Fruit fly (Drosophila melanogaster) whole organism, embryonic: ENCODE measurements around the gene tank.

ENCODE experiments used
- ATbp ChIP-seq: fragments of 200-800 bp; sonication (Bioruptor generic); optimal IDR thresholded peaks from 2 replicates; lab custom pipeline; 2017; ENCODE audit warnings: missing biosample characterization, mild to moderate bottlenecking, missing genetic modification characterization, missing genetic modification reagents
- Asciz ChIP-seq: fragments of 200-800 bp; sonication (Bioruptor generic); optimal IDR thresholded peaks from 2 replicates; lab custom pipeline; 2017; ENCODE audit warnings: missing biosample characterization, mild to moderate bottlenecking, missing genetic modification characterization, missing genetic modification reagents
- Blimp-1 ChIP-seq: fragments of 200-800 bp; sonication (Bioruptor generic); optimal IDR thresholded peaks from 3 replicates; lab custom pipeline; 2018; ENCODE audit warnings: missing biosample characterization, missing genetic modification characterization, mild to moderate bottlenecking, moderate library complexity, missing genetic modification reagents
- CG12391 ChIP-seq: fragments of 200-800 bp; sonication (Bioruptor generic); optimal IDR thresholded peaks from 3 replicates; lab custom pipeline; 2018; ENCODE audit warnings: missing biosample characterization, mild to moderate bottlenecking, missing genetic modification characterization, moderate library complexity
- CG12659 ChIP-seq: fragments of 200-800 bp; sonication (Bioruptor generic); optimal IDR thresholded peaks from 3 replicates; lab custom pipeline; 2017; ENCODE audit warnings: mild to moderate bottlenecking, missing biosample characterization, missing genetic modification reagents, missing genetic modification characterization
- CG13894 ChIP-seq: fragments of 200-800 bp; sonication (Bioruptor generic); optimal IDR thresholded peaks from 3 replicates; lab custom pipeline; 2018; ENCODE audit warnings: missing biosample characterization, mild to moderate bottlenecking, missing genetic modification characterization, moderate library complexity
- CG14710 ChIP-seq: fragments of 200-800 bp; sonication (Bioruptor generic); optimal IDR thresholded peaks from 3 replicates; lab custom pipeline; 2019; ENCODE audit warnings: missing biosample characterization, mild to moderate bottlenecking, missing genetic modification characterization, moderate library complexity
- CG15514 ChIP-seq: fragments of 200-800 bp; sonication (Bioruptor generic); optimal IDR thresholded peaks from 3 replicates; lab custom pipeline; 2017; ENCODE audit warnings: missing biosample characterization, missing genetic modification characterization, mild to moderate bottlenecking, moderate library complexity, missing genetic modification reagents
- CG18262 ChIP-seq: fragments of 200-800 bp; optimal IDR thresholded peaks from 3 replicates; lab custom pipeline; 2019; ENCODE audit warnings: missing biosample characterization, mild to moderate bottlenecking, missing genetic modification characterization, moderate library complexity
- CG2712 ChIP-seq: fragments of 200-800 bp; optimal IDR thresholded peaks from 3 replicates; lab custom pipeline; 2019; ENCODE audit warnings: missing biosample characterization, mild to moderate bottlenecking, missing genetic modification characterization, moderate library complexity
- CG31441 ChIP-seq: fragments of 200-800 bp; sonication (Bioruptor generic); IDR thresholded peaks from 2 replicates; pipeline ENCODE4 v1.3.6; 2022; ENCODE audit warnings: missing biosample characterization, missing genetic modification characterization
- CG3407 ChIP-seq: fragments of 200-800 bp; sonication (Bioruptor generic); optimal IDR thresholded peaks from 2 replicates; lab custom pipeline; 2018; ENCODE audit warnings: missing biosample characterization, mild to moderate bottlenecking, missing genetic modification characterization
- CG34422 ChIP-seq: fragments of 200-800 bp; sonication (Bioruptor generic); IDR thresholded peaks from 3 replicates; pipeline ENCODE4 v1.3.6; 2022; ENCODE audit warnings: missing biosample characterization, missing genetic modification characterization
- CG4707 ChIP-seq: fragments of 200-800 bp; sonication (Bioruptor generic); optimal IDR thresholded peaks from 2 replicates; lab custom pipeline; 2018; ENCODE audit warnings: missing biosample characterization, mild to moderate bottlenecking, missing genetic modification characterization, moderate library complexity
- CG6254 ChIP-seq: fragments of 200-800 bp; sonication (Bioruptor generic); optimal IDR thresholded peaks from 3 replicates; lab custom pipeline; 2017; ENCODE audit warnings: mild to moderate bottlenecking, missing biosample characterization, missing genetic modification reagents, missing genetic modification characterization
- CG6854 ChIP-seq: fragments of 200-800 bp; sonication (Bioruptor generic); optimal IDR thresholded peaks from 3 replicates; lab custom pipeline; 2017; ENCODE audit warnings: missing biosample characterization, mild to moderate bottlenecking, missing genetic modification characterization
- CG7372 ChIP-seq: fragments of 200-800 bp; sonication (Bioruptor generic); IDR thresholded peaks from 2 replicates; pipeline ENCODE4 v1.3.6; 2022; ENCODE audit warnings: missing biosample characterization, missing genetic modification characterization
- CG7556 ChIP-seq: fragments of 200-800 bp; sonication (Bioruptor generic); optimal IDR thresholded peaks from 2 replicates; lab custom pipeline; 2017; ENCODE audit warnings: missing biosample characterization, mild to moderate bottlenecking, missing genetic modification characterization
- CTCF ChIP-seq: fragments of 200-800 bp; sonication (Bioruptor generic); optimal IDR thresholded peaks from 2 replicates; lab custom pipeline; 2017; ENCODE audit warnings: missing biosample characterization, mild to moderate bottlenecking, missing genetic modification characterization, moderate library complexity
- Chrac-16 ChIP-seq: fragments of 200-800 bp; sonication (Bioruptor generic); optimal IDR thresholded peaks from 3 replicates; lab custom pipeline; 2016; ENCODE audit warnings: missing biosample characterization, missing genetic modification characterization
- Dbx ChIP-seq: fragments of 200-800 bp; sonication (Bioruptor generic); IDR thresholded peaks from 3 replicates; pipeline ENCODE4 v1.3.6; 2022; ENCODE audit warnings: missing biosample characterization, missing genetic modification characterization
- Deaf1 ChIP-seq: fragments of 200-800 bp; optimal IDR thresholded peaks from 3 replicates; lab custom pipeline; 2019; ENCODE audit warnings: missing biosample characterization, mild to moderate bottlenecking, missing genetic modification characterization, moderate library complexity
- Dfd ChIP-seq, 2 experiments: fragments of >200 bp; optimal IDR thresholded peaks; 2 replicates each; lab custom pipeline; 2017; ENCODE audit warnings: missing biosample characterization in 2 of 2, missing genetic modification characterization in 2 of 2
- Drgx ChIP-seq: fragments of 200-800 bp; sonication (Bioruptor generic); IDR thresholded peaks from 2 replicates; pipeline ENCODE4 v1.3.6; 2022; ENCODE audit warnings: missing biosample characterization, missing genetic modification characterization
- E2f2 ChIP-seq: fragments of 200-800 bp; sonication (Bioruptor generic); IDR thresholded peaks from 2 replicates; pipeline ENCODE4 v1.3.6; 2022; ENCODE audit warnings: missing biosample characterization, missing genetic modification characterization
- Hey ChIP-seq: fragments of 200-800 bp; sonication (Bioruptor generic); optimal IDR thresholded peaks from 3 replicates; lab custom pipeline; 2018; ENCODE audit warnings: missing biosample characterization, mild to moderate bottlenecking, missing genetic modification characterization
- Hr3 ChIP-seq: fragments of 200-800 bp; sonication (Bioruptor generic); optimal IDR thresholded peaks from 3 replicates; lab custom pipeline; 2016; ENCODE audit warnings: missing biosample characterization, missing genetic modification characterization
- Hr51 ChIP-seq, 2 experiments: fragments of 200-800 bp; sonication (Bioruptor generic); optimal IDR thresholded peaks; 2 replicates in 1 of 2; 3 replicates in 1 of 2; lab custom pipeline; 2016 to 2018; ENCODE audit warnings: missing biosample characterization in 2 of 2, missing genetic modification characterization in 2 of 2, mild to moderate bottlenecking in 1 of 2, moderate library complexity in 1 of 2
- MESR4 ChIP-seq: fragments of 200-800 bp; sonication (Bioruptor generic); optimal IDR thresholded peaks from 2 replicates; lab custom pipeline; 2018; ENCODE audit warnings: missing biosample characterization, mild to moderate bottlenecking, missing genetic modification characterization, moderate library complexity
- MTF-1 ChIP-seq: fragments of 200-800 bp; sonication (Bioruptor generic); optimal IDR thresholded peaks from 2 replicates; lab custom pipeline; 2018; ENCODE audit warnings: missing biosample characterization, mild to moderate bottlenecking, missing genetic modification characterization, borderline replicate concordance
- Scr ChIP-seq: fragments of 200-800 bp; sonication (Bioruptor generic); IDR thresholded peaks from 2 replicates; pipeline ENCODE4 v1.3.6; 2022; ENCODE audit warnings: missing biosample characterization, missing genetic modification characterization; ENCODE audit not compliant: partially characterized antibody
- al ChIP-seq: fragments of 200-800 bp; sonication (Bioruptor generic); IDR thresholded peaks from 2 replicates; pipeline ENCODE4 v1.3.6; 2022; ENCODE audit warnings: missing biosample characterization, missing genetic modification characterization
- bab2 ChIP-seq: fragments of 200-800 bp; sonication (Bioruptor generic); optimal IDR thresholded peaks from 2 replicates; lab custom pipeline; 2016; ENCODE audit warnings: missing biosample characterization, missing genetic modification characterization
- chm ChIP-seq: fragments of 200-800 bp; sonication (Bioruptor generic); IDR thresholded peaks from 2 replicates; pipeline ENCODE4 v1.3.6; 2022; ENCODE audit warnings: missing biosample characterization, missing genetic modification characterization
- ci ChIP-seq: fragments of 200-800 bp; sonication (Bioruptor generic); IDR thresholded peaks from 3 replicates; pipeline ENCODE4 v1.3.6; 2022; ENCODE audit warnings: missing biosample characterization, missing genetic modification characterization
- dmrt11E ChIP-seq: fragments of 200-800 bp; sonication (Bioruptor generic); optimal IDR thresholded peaks from 3 replicates; lab custom pipeline; 2018; ENCODE audit warnings: missing biosample characterization, mild to moderate bottlenecking, missing genetic modification characterization, moderate library complexity
- eve ChIP-seq, 2 experiments: fragments of >200 bp; optimal IDR thresholded peaks; 2 replicates each; lab custom pipeline; 2017; ENCODE audit warnings: missing biosample characterization in 2 of 2, missing genetic modification characterization in 2 of 2
- ewg ChIP-seq: fragments of 200-800 bp; sonication (Bioruptor generic); optimal IDR thresholded peaks from 3 replicates; lab custom pipeline; 2017; ENCODE audit warnings: mild to moderate bottlenecking, missing biosample characterization, missing genetic modification reagents, missing genetic modification characterization
- gcm ChIP-seq: fragments of 200-800 bp; sonication (Bioruptor generic); optimal IDR thresholded peaks from 2 replicates; lab custom pipeline; 2019; ENCODE audit warnings: missing biosample characterization, mild to moderate bottlenecking, missing genetic modification characterization, moderate library complexity
- hb ChIP-seq: fragments of 200-800 bp; sonication (Bioruptor generic); IDR thresholded peaks from 3 replicates; pipeline ENCODE4 v1.3.6; 2022; ENCODE audit warnings: missing biosample characterization, missing genetic modification characterization; ENCODE audit not compliant: partially characterized antibody
- jumu ChIP-seq: fragments of 200-800 bp; sonication (Bioruptor generic); optimal IDR thresholded peaks from 3 replicates; lab custom pipeline; 2016; ENCODE audit warnings: missing biosample characterization, missing genetic modification characterization
- lov ChIP-seq, 2 experiments: fragments of 200-800 bp in 1 of 2; fragments of >200 bp in 1 of 2; sonication (Bioruptor generic) in 1 of 2; IDR thresholded peaks in 1 of 2; optimal IDR thresholded peaks in 1 of 2; 2 replicates in 1 of 2; 3 replicates in 1 of 2; pipeline versions ENCODE4 v1.3.6 to Lab custom; 2017 to 2022; ENCODE audit warnings: missing biosample characterization in 1 of 2, missing genetic modification characterization in 1 of 2
- slbo ChIP-seq: fragments of 200-800 bp; sonication (Bioruptor generic); IDR thresholded peaks from 2 replicates; pipeline ENCODE4 v1.3.6; 2022; ENCODE audit warnings: missing biosample characterization, missing genetic modification characterization
- trem ChIP-seq: fragments of 200-800 bp; optimal IDR thresholded peaks from 3 replicates; lab custom pipeline; 2019; ENCODE audit warnings: missing biosample characterization, mild to moderate bottlenecking, missing genetic modification characterization, moderate library complexity
- vnd ChIP-seq: fragments of 200-800 bp; sonication (Bioruptor generic); IDR thresholded peaks from 3 replicates; pipeline ENCODE4 v1.3.6; 2022; ENCODE audit warnings: missing biosample characterization, missing genetic modification characterization; ENCODE audit not compliant: partially characterized antibody
- wek ChIP-seq: fragments of 200-800 bp; sonication (Bioruptor generic); optimal IDR thresholded peaks from 3 replicates; lab custom pipeline; 2018; ENCODE audit warnings: missing biosample characterization, mild to moderate bottlenecking, missing genetic modification characterization, moderate library complexity
- z ChIP-seq: fragments of 200-800 bp; sonication (Bioruptor generic); IDR thresholded peaks from 3 replicates; pipeline ENCODE4 v1.3.6; 2022; ENCODE audit warnings: missing biosample characterization, missing genetic modification characterization

Gene tank

DNA sequence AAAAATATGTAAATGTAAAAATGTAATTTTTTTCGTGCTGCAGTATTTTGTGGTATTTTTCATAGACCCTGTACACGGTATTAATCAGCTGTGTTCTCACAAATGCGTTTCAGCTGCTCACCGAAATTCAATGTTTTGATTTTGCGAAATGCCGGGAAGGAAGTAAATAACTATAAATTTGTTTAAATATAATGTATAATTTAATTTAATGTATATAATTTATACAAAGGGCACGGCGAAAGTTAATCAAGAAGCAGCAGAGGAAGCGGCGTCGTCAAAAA, 43.3 kb downstream of the tank start, which contains the start of gene CG3294 (continued):
- TF ChIP-seq E2f2 (GFP tag; lab: Robert Waterston, UW) (peak; percentile 54), Scr (GFP tag; lab: Robert Waterston, UW) (peak; percentile 15; the same call in 1 of the 2 replicates), dmrt11E (tag; lab: Kevin White, UChicago) (no peak), CG15514 (GFP tag; lab: Kevin White, UChicago) (peak; percentile 24), bab2 (no peak)

DNA sequence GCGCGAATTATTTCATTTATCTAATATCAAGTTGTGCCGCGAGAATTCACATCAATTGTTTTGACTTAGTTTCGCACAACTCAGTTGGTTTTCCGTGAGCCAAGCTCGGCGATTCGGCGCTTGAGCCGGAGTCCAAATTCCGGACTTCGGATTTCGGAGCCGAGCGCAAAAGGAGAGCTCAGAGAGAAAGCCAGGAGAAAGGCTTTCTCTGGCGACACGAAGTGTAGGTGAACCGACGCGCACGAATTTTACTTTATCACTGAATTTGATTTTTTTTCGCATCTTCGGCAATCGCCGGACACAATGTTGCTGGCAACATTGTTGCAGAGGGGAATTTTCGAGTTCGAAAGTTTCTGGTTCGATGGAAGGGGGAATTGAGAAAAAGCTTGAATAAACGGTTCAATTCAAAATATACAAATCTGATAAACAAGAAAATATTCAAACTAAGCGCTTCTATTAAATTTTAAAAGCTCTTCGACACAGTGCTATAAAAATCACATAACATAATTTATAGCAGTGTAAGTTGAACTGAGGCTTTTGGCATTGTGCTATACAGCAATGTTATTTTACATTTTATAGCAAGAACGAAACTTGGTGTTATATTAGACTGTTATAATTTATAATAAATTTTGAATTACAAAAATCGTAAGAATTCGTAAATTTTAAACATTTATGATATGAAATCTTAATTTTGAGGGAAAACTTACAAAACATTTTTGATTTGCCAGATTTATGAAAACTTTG, 43.8 kb downstream of the tank start, which contains the start of gene fipi:
Gene fipi (minus strand): TSS at position 265 of the 744 bp plus-strand sequence.
- TF ChIP-seq Dbx (GFP tag; lab: Robert Waterston, UW) (no peak), ewg (no peak), CG3407 (GFP tag; lab: Kevin White, UChicago) (peak; percentile 17), MTF-1 (GFP tag; lab: Kevin White, UChicago) (no peak), Hr3 (GFP tag; lab: Kevin White, UChicago) (no peak), Hr51 (GFP tag; optimal IDR thresholded peaks at IDR 0.05; lab: Kevin White, UChicago) (peak in 1 of 2 experiments; percentile 33), lov (optimal IDR thresholded peaks at IDR 0.05; lab: Kevin White, UChicago) (no peak), lov (GFP tag; IDR thresholded peaks at IDR 0.05; lab: Robert Waterston, UW) (no peak), slbo (GFP tag; lab: Robert Waterston, UW) (no peak), Deaf1 (tag; lab: Kevin White, UChicago) (peak; percentile 93), CG12659 (GFP tag; lab: Kevin White, UChicago) (peak; percentile 10), Chrac-16 (GFP tag; lab: Kevin White, UChicago) (no peak), CG34422 (GFP tag; lab: Robert Waterston, UW) (no peak), hb (GFP tag; lab: Robert Waterston, UW) (no peak), CTCF (peak; percentile 73), Dfd (GFP tag; optimal IDR thresholded peaks at IDR 0.05; lab: Kevin White, UChicago) (no peak), vnd (GFP tag; lab: Robert Waterston, UW) (no peak), trem (peak; percentile 16), Hey (tag; lab: Kevin White, UChicago) (no peak), gcm (GFP tag; lab: Kevin White, UChicago) (peak; percentile 27), CG12391 (peak; percentile 29), CG14710 (tag; lab: Kevin White, UChicago) (peak; percentile 41), CG7372 (GFP tag; lab: Robert Waterston, UW) (no peak), wek (GFP tag; lab: Kevin White, UChicago) (no peak), z (GFP tag; lab: Robert Waterston, UW) (no peak), jumu (GFP tag; lab: Kevin White, UChicago) (no peak), CG7556 (no peak), CG6854 (no peak), ci (GFP tag; lab: Robert Waterston, UW) (peak; percentile 61; the same call in 1 of the 3 replicates), al (no peak), CG13894 (peak; percentile 6), CG6254 (GFP tag; lab: Kevin White, UChicago) (peak; percentile 5), Drgx (GFP tag; lab: Robert Waterston, UW) (no peak), CG18262 (tag; lab: Kevin White, UChicago) (peak; percentile 12), Asciz (GFP tag; lab: Kevin White, UChicago) (peak; percentile 40), ATbp (GFP tag; lab: Kevin White, UChicago) (peak; percentile 12), chm (GFP tag; lab: Robert Waterston, UW) (0 out of 2 replicates have a peak, but pooled peaks have one; percentile 23), CG2712 (tag; lab: Kevin White, UChicago) (peak; percentile 35), CG31441 (GFP tag; lab: Robert Waterston, UW) (peak; percentile 60), CG4707 (peak; percentile 36), eve (GFP tag; optimal IDR thresholded peaks at IDR 0.05; lab: Kevin White, UChicago) (peak in 1 of 2 experiments; percentile 82), CG15514 (GFP tag; lab: Kevin White, UChicago) (no peak), MESR4 (GFP tag; lab: Kevin White, UChicago) (no peak), Blimp-1 (peak; percentile 26)
